Worm (Caenorhabditis elegans): Measurements from ENCODE around the gene F07G11.4.

DNA sequence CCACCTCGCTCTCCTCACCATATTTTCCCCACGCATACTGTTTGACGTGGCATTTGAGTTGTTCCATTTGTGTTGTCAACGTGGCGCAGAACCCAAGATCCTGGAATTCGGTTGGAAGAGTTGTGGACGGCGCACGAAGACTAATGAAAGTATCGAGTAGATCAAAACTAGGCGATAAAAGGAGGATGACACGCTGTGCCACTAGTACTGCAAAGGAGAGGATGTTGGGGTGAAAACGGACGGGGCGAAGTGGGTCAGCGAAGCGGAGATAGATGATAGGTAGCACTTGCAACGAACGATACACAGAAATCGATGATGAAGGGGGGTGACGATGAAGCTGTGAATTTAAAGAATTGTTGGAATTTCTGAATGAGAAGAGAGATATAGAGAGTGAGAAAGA lies 48.2 kb downstream of the F07G11.4 start, which contains the start of gene C05C8.7:
- TF ChIP-seq W03F9.2 (tag; optimal IDR thresholded peaks at IDR 0.05) (no peak), dao-5 (tag; optimal IDR thresholded peaks at IDR 0.05) (no peak), him-1 (tag; optimal IDR thresholded peaks at IDR 0.05) (no peak)
